Worm (Caenorhabditis elegans): ENCODE results near the gene E02A10.3.

DNA sequence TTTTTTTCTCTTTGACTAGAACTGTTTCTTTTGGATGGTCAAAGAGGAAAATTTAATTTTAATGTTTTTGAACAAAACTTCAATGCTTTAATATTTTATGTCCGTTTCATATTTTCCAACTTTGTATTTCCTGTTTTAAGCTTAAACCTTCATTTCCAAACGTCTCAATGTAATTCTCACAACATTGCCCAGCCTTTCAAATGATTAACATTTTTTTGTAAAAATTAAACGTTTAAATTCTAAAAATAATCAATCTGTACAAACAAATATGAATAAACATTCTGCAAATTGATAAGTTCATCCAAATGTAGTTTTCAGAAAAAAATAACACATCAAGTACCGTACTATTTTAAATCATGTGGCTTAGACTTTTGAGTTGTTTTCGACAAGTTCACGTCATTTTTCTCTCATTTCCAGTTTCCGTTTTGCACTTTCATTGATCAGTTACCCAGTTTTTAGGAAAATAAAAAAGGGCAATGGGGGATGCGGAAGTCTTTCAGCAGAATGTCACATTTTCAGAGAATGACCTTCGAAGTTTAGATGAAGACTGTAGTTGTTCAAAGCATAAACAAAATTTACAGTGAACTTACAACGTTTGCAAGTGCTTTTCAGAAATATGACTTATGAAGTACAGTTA is 36.6 kb upstream of the E02A10.3 start:
- TF ChIP-seq lsy-2 (tag; optimal IDR thresholded peaks at IDR 0.05) (no peak), pha-4 (tag; optimal IDR thresholded peaks at IDR 0.05) (no peak), ztf-11 (tag; optimal IDR thresholded peaks at IDR 0.05) (no peak), nhr-237 (tag; optimal IDR thresholded peaks at IDR 0.05) (no peak), nhr-28 (tag; optimal IDR thresholded peaks at IDR 0.05) (no peak), nhr-12 (tag; optimal IDR thresholded peaks at IDR 0.05) (no peak), unc-62 (GFP tag; optimal IDR thresholded peaks at IDR 0.05) (no peak), unc-39 (tag; optimal IDR thresholded peaks at IDR 0.05) (no peak)

Measured in whole organism, mixed stage, embryonic.